Fruit fly (Drosophila melanogaster) whole organism, prepupa: ENCODE data around the gene CG32024.

Experiments
- OdsH ChIP-seq: fragments of 200-800 bp; sonication (Bioruptor generic); optimal IDR thresholded peaks from 3 replicates; lab custom pipeline; 2016; ENCODE audit warnings: missing biosample characterization, missing genetic modification characterization
- achi ChIP-seq: fragments of 200-800 bp; sonication (Bioruptor generic); optimal IDR thresholded peaks from 3 replicates; lab custom pipeline; 2016; ENCODE audit warnings: missing biosample characterization, missing genetic modification characterization

DNA sequence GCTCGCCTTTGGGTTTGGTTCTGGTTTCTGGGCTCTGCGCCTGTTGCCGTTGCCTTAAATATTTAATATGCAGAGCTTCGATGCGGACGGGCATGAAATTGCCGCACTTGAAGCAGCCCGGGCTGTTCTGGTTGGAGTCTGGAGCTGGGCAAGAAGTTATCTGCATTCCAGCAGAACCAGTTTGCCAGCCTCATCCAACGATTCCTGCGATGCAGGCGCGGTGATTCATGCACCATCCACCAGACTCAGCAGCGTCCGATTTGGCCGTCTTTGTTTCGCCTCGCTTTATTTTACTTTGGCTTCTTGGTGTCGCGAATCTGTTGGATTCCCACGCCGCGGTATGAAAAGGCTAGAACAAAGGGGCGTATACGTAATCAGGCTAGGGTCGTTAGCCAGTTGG lies 12.0 kb downstream of the CG32024 start:
- TF ChIP-seq achi (no peak), OdsH (no peak)
